Fruit fly (Drosophila melanogaster) S2 (cell line): ENCODE data around the gene CG1103.

Source experiments
- CG8478 ChIP-seq: fragments of >200 bp; optimal IDR thresholded peaks from 2 replicates; lab custom pipeline; 2018
- CTCF ChIP-seq, 2 experiments: fragments of >200 bp; optimal IDR thresholded peaks; 2 replicates each; lab custom pipeline; 2018

DNA sequence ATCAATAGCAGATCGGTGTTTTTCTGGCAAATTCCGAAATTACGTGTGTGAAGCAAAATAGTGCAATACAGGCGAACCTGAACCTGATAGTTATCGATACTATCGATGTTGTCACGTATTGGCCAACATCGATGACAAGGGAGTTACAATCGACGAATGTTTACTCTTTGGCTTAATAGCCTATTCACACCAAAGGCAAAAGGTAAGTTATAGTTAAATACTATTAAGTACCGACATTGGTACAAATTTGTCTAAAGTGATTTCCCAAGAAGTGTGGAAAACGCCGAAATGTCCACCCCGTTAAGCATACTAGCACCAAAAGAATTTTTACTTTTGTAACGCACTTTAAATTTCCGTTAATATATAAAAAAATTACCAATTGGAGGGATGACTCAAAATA is 3.6 kb upstream of the CG1103 start, which contains the start of gene CG9776:
- TF ChIP-seq CG8478 (no peak), CTCF (optimal IDR thresholded peaks at IDR 0.05; lab: Kevin White, UChicago) (peak; percentile 18 to 34)
